Worm (Caenorhabditis elegans) whole organism, young adult: Measurements from ENCODE around the gene F45E12.5.

Experiments used
- B0035.1 ChIP-seq: sonication (generic microtip); optimal IDR thresholded peaks from 2 replicates; lab custom pipeline; 2016; ENCODE audit warnings: missing genetic modification characterization, mild to moderate bottlenecking, missing compliant biosample characterization, missing genotype, missing genetic modification reagents
- K11D2.4 ChIP-seq: fragments of 200-800 bp; sonication (Bioruptor generic); IDR thresholded peaks from 2 replicates; pipeline ENCODE4 v1.3.6; 2022; ENCODE audit warnings: missing genetic modification reagents, missing genetic modification characterization, missing compliant biosample characterization
- T07F8.4 ChIP-seq: sonication (generic microtip); optimal IDR thresholded peaks from 2 replicates; lab custom pipeline; 2016; ENCODE audit warnings: mild to moderate bottlenecking, missing genetic modification characterization, moderate library complexity, missing compliant biosample characterization
- T26A5.8 ChIP-seq: sonication (generic microtip); optimal IDR thresholded peaks from 2 replicates; lab custom pipeline; 2016; ENCODE audit warnings: missing genetic modification characterization, missing compliant biosample characterization
- bed-2 ChIP-seq: fragments of 200-800 bp; sonication (Bioruptor generic); IDR thresholded peaks from 2 replicates; pipeline ENCODE4 v1.3.6; 2022; ENCODE audit warnings: missing genetic modification reagents, missing genetic modification characterization, missing compliant biosample characterization
- nfya-1 ChIP-seq: sonication (generic microtip); optimal IDR thresholded peaks from 2 replicates; lab custom pipeline; 2017; ENCODE audit warnings: antibody characterized with exemption, missing compliant biosample characterization, missing genetic modification characterization, borderline replicate concordance; ENCODE audit not compliant: insufficient read depth
- rec-8 ChIP-seq, 2 experiments: sonication (generic microtip); optimal IDR thresholded peaks; 2 replicates each; lab custom pipeline; 2016; ENCODE audit warnings: mild to moderate bottlenecking in 2 of 2, missing genetic modification characterization in 2 of 2, missing genetic modification reagents in 2 of 2, missing genotype in 2 of 2, missing biosample characterization in 1 of 2, missing compliant biosample characterization in 1 of 2, moderate library complexity in 1 of 2
- snpc-1.1 ChIP-seq: sonication (generic microtip); optimal IDR thresholded peaks from 2 replicates; lab custom pipeline; 2017; ENCODE audit warnings: missing genetic modification characterization, mild to moderate bottlenecking, missing compliant biosample characterization, antibody characterized with exemption, moderate library complexity, missing genotype, missing genetic modification reagents; ENCODE audit not compliant: insufficient read depth
- snpc-3.4 ChIP-seq: sonication (generic microtip); optimal IDR thresholded peaks from 2 replicates; lab custom pipeline; 2017; ENCODE audit warnings: missing genetic modification characterization, mild to moderate bottlenecking, missing compliant biosample characterization, antibody characterized with exemption, moderate library complexity, missing genotype, missing genetic modification reagents
- snpc-4 ChIP-seq, 5 experiments: fragments of 150-350 bp in 1 of 5; sonication (generic microtip) in 4 of 5; optimal IDR thresholded peaks; 2 replicates each; lab custom pipeline; 2014 to 2018; ENCODE audit warnings: missing genetic modification characterization in 5 of 5, missing biosample characterization in 3 of 5, antibody characterized with exemption in 2 of 5, mild to moderate bottlenecking in 2 of 5, missing compliant biosample characterization in 2 of 5, missing genotype in 2 of 5, moderate library complexity in 2 of 5, missing genetic modification reagents in 1 of 5
- unc-62 ChIP-seq: fragments of 150-350 bp; optimal IDR thresholded peaks from 2 replicates; lab custom pipeline; 2014; ENCODE audit warnings: missing biosample characterization, missing genetic modification reagents, missing genetic modification characterization
- ztf-28 ChIP-seq: fragments of 200-800 bp; sonication (Bioruptor generic); IDR thresholded peaks from 2 replicates; pipeline ENCODE4 v1.3.6; 2022; ENCODE audit warnings: missing genetic modification reagents, missing genetic modification characterization, missing compliant biosample characterization

DNA sequence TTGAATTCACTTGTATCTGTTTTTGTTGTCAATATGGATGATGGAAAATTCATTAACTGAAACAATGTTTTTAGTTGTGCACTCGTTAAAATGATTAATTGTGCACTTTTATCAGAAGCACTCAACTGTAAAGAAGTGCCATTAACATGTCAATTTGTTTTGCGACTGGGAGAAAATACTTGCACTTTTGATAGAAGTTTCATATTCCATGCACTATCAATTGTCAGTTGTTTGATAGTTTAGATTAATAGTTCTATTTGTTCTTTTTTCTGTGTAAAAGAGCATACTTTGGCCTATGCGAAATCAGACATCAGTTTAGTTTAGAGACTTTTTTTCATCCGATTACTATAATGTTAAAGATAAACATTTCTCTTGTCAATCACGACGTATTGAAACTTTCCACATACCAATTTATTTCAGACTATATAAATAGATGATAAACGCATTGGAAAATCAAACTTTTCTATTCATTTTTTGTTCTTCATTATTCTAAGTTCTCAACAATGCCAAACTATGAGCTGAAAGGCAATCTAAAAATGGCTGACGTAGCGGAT lies 19.9 kb downstream of the F45E12.5 start, which contains the start of gene C30G12.2:
- TF ChIP-seq unc-62 (GFP tag; lab: Kevin White, UChicago) (peak; percentile 96), T07F8.4 (tag; lab: Kevin White, UChicago) (no peak), K11D2.4 (no peak), ztf-28 (no peak), snpc-3.4 (tag; lab: Kevin White, UChicago) (no peak), nfya-1 (tag; lab: Kevin White, UChicago) (no peak), snpc-4 (GFP tag; optimal IDR thresholded peaks at IDR 0.05; lab: Kevin White, UChicago) (no peak), snpc-4 (tag; optimal IDR thresholded peaks at IDR 0.05; lab: Kevin White, UChicago) (no peak), snpc-1.1 (no peak), B0035.1 (tag; lab: Kevin White, UChicago) (no peak), bed-2 (GFP tag; lab: Robert Waterston, UW) (no peak), rec-8 (tag; optimal IDR thresholded peaks at IDR 0.05; lab: Kevin White, UChicago) (no peak), T26A5.8 (tag; lab: Kevin White, UChicago) (no peak)
